Worm (Caenorhabditis elegans) whole organism, L4 larva: ENCODE results near the gene F32D1.11.

Experiments
- F26F4.8 ChIP-seq: fragments of 200-800 bp; sonication (Bioruptor generic); conservative IDR thresholded peaks from 2 replicates; pipeline ENCODE4 v1.3.6; 2022; ENCODE audit warnings: missing genetic modification characterization, missing compliant biosample characterization
- F49E8.2 ChIP-seq: sonication (generic microtip); optimal IDR thresholded peaks from 2 replicates; lab custom pipeline; 2016; ENCODE audit warnings: missing compliant biosample characterization, mild to moderate bottlenecking, missing genetic modification characterization, borderline replicate concordance
- Y48G9A.11 ChIP-seq: fragments of 200-800 bp; sonication (Bioruptor generic); IDR thresholded peaks from 2 replicates; pipeline ENCODE4 v1.3.6; 2022; ENCODE audit warnings: missing genetic modification reagents, missing genetic modification characterization, missing compliant biosample characterization
- Y75B8A.6 ChIP-seq: fragments of 200-800 bp; sonication (Bioruptor generic); IDR thresholded peaks from 2 replicates; pipeline ENCODE4 v1.3.6; 2022; ENCODE audit warnings: missing genetic modification reagents, missing genetic modification characterization, missing compliant biosample characterization
- ZK337.2 ChIP-seq: fragments of 200-800 bp; sonication (Bioruptor generic); IDR thresholded peaks from 2 replicates; pipeline ENCODE4 v1.3.6; 2022; ENCODE audit warnings: missing genetic modification reagents, missing genetic modification characterization, missing compliant biosample characterization
- ZK546.5 ChIP-seq, 2 experiments: sonication (generic microtip); optimal IDR thresholded peaks; 2 replicates each; lab custom pipeline; 2017; ENCODE audit warnings: missing biosample characterization in 2 of 2, missing genetic modification characterization in 2 of 2
- aha-1 ChIP-seq: fragments of 150-350 bp; peaks from one replicate; lab custom pipeline; 2014; ENCODE audit warnings: missing biosample characterization, missing genetic modification characterization
- ama-1 ChIP-seq: fragments of 150-350 bp; optimal IDR thresholded peaks from 2 replicates; lab custom pipeline; 2014; ENCODE audit warnings: inconsistent platforms, mixed read lengths
- attf-4 ChIP-seq: sonication (generic microtip); optimal IDR thresholded peaks from 3 replicates; lab custom pipeline; 2017; ENCODE audit warnings: missing biosample characterization, missing genetic modification characterization
- ceh-62 ChIP-seq: sonication (generic microtip); optimal IDR thresholded peaks from 2 replicates; lab custom pipeline; 2017; ENCODE audit warnings: missing biosample characterization, missing genetic modification characterization
- daf-12 ChIP-seq: fragments of 150-350 bp; optimal IDR thresholded peaks from 2 replicates; lab custom pipeline; 2014; ENCODE audit warnings: missing biosample characterization, missing genetic modification reagents, missing genetic modification characterization
- daf-19 ChIP-seq: fragments of 200-800 bp; sonication (Bioruptor generic); conservative IDR thresholded peaks from 2 replicates; pipeline ENCODE4 v1.3.6; 2022; ENCODE audit warnings: missing genetic modification characterization, missing compliant biosample characterization
- daf-8 ChIP-seq: fragments of 200-800 bp; sonication (Bioruptor generic); IDR thresholded peaks from 2 replicates; pipeline ENCODE4 v1.3.6; 2022; ENCODE audit warnings: missing genetic modification characterization, missing compliant biosample characterization
- dmd-6 ChIP-seq: fragments of 200-800 bp; sonication (Bioruptor generic); IDR thresholded peaks from 2 replicates; pipeline ENCODE4 v1.3.6; 2022; ENCODE audit warnings: missing genetic modification reagents, missing genetic modification characterization, missing compliant biosample characterization
- egl-43 ChIP-seq: fragments of 200-800 bp; sonication (Bioruptor generic); IDR thresholded peaks from 2 replicates; pipeline ENCODE4 v1.3.6; 2022; ENCODE audit warnings: missing genetic modification reagents, missing genetic modification characterization, missing compliant biosample characterization
- gei-8 ChIP-seq: fragments of 200-800 bp; sonication (Bioruptor generic); optimal IDR thresholded peaks from 2 replicates; lab custom pipeline; 2018; ENCODE audit warnings: mild to moderate bottlenecking, missing genetic modification characterization, missing compliant biosample characterization
- hif-1 ChIP-seq, 2 experiments: sonication (generic microtip); optimal IDR thresholded peaks; 2 replicates each; lab custom pipeline; 2016 to 2017; ENCODE audit warnings: missing compliant biosample characterization in 2 of 2, missing genetic modification characterization in 2 of 2, missing genetic modification reagents in 2 of 2, missing genotype in 2 of 2, mild to moderate bottlenecking in 1 of 2
- hlh-11 ChIP-seq: fragments of 200-800 bp; sonication (Bioruptor generic); optimal IDR thresholded peaks from 2 replicates; lab custom pipeline; 2018; ENCODE audit warnings: mild to moderate bottlenecking, missing genetic modification characterization, missing compliant biosample characterization
- hlh-30 ChIP-seq: sonication (generic microtip); optimal IDR thresholded peaks from 2 replicates; lab custom pipeline; 2017; ENCODE audit warnings: antibody characterized with exemption, mild to moderate bottlenecking, missing genetic modification characterization, missing compliant biosample characterization; ENCODE audit not compliant: insufficient read depth
- hmg-1.1 ChIP-seq: fragments of 200-800 bp; sonication (Bioruptor generic); IDR thresholded peaks from 2 replicates; pipeline ENCODE4 v1.3.6; 2022; ENCODE audit warnings: missing genetic modification reagents, missing genetic modification characterization, missing compliant biosample characterization
- jun-1 ChIP-seq: fragments of 150-350 bp; optimal IDR thresholded peaks from 2 replicates; lab custom pipeline; 2014; ENCODE audit warnings: missing biosample characterization, missing genetic modification reagents, missing genetic modification characterization
- lin-29 ChIP-seq: fragments of 200-800 bp; sonication (Bioruptor generic); IDR thresholded peaks from 2 replicates; pipeline ENCODE4 v1.3.6; 2022; ENCODE audit warnings: missing genetic modification reagents, missing genetic modification characterization, missing compliant biosample characterization
- lin-38 ChIP-seq: fragments of 200-800 bp; sonication (Bioruptor generic); IDR thresholded peaks from 2 replicates; pipeline ENCODE4 v1.3.6; 2022; ENCODE audit warnings: missing genetic modification reagents, missing genetic modification characterization, missing compliant biosample characterization
- lin-39 ChIP-seq: fragments of 150-350 bp; optimal IDR thresholded peaks from 2 replicates; lab custom pipeline; 2014; ENCODE audit warnings: missing biosample characterization, missing genetic modification reagents, missing genetic modification characterization
- lir-3 ChIP-seq: sonication (generic microtip); optimal IDR thresholded peaks from 2 replicates; lab custom pipeline; 2016; ENCODE audit warnings: mild to moderate bottlenecking, missing genetic modification characterization, missing compliant biosample characterization
- mep-1 ChIP-seq: fragments of 150-350 bp; sonication (generic microtip); optimal IDR thresholded peaks from 3 replicates; lab custom pipeline; 2014; ENCODE audit warnings: missing biosample characterization, missing genetic modification characterization
- mxl-3 ChIP-seq: fragments of 200-800 bp; sonication (Bioruptor generic); optimal IDR thresholded peaks from 2 replicates; lab custom pipeline; 2018; ENCODE audit warnings: mild to moderate bottlenecking, missing genetic modification characterization, missing compliant biosample characterization
- nhr-102 ChIP-seq: sonication (generic microtip); optimal IDR thresholded peaks from 2 replicates; lab custom pipeline; 2016; ENCODE audit warnings: mild to moderate bottlenecking, missing genetic modification characterization, moderate library complexity, missing compliant biosample characterization
- nhr-111 ChIP-seq: fragments of 200-800 bp; sonication (Bioruptor generic); optimal IDR thresholded peaks from 2 replicates; lab custom pipeline; 2018; ENCODE audit warnings: mild to moderate bottlenecking, missing genetic modification characterization, missing compliant biosample characterization
- nhr-41 ChIP-seq: fragments of 200-800 bp; sonication (Bioruptor generic); IDR thresholded peaks from 2 replicates; pipeline ENCODE4 v1.3.6; 2022; ENCODE audit warnings: missing genetic modification reagents, missing genetic modification characterization, missing compliant biosample characterization
- nhr-48 ChIP-seq: sonication (generic microtip); optimal IDR thresholded peaks from 2 replicates; lab custom pipeline; 2016; ENCODE audit warnings: mild to moderate bottlenecking, missing genetic modification characterization, missing compliant biosample characterization
- nhr-6 ChIP-seq: fragments of 150-350 bp; optimal IDR thresholded peaks from 2 replicates; lab custom pipeline; 2014; ENCODE audit warnings: missing biosample characterization, missing genetic modification characterization
- nhr-77 ChIP-seq: fragments of 150-350 bp; optimal IDR thresholded peaks from 2 replicates; lab custom pipeline; 2014; ENCODE audit warnings: missing biosample characterization, missing genetic modification characterization
- pha-4 ChIP-seq, 2 experiments: fragments of 150-350 bp in 1 of 2; fragments of 200-800 bp in 1 of 2; sonication (Bioruptor generic) in 1 of 2; IDR thresholded peaks in 1 of 2; optimal IDR thresholded peaks in 1 of 2; 2 replicates each; pipeline versions ENCODE4 v1.3.6 to Lab custom; 2014 to 2022; ENCODE audit warnings: missing genetic modification characterization in 2 of 2, missing genetic modification reagents in 2 of 2, missing biosample characterization in 1 of 2, missing compliant biosample characterization in 1 of 2
- pqm-1 ChIP-seq: sonication (generic microtip); optimal IDR thresholded peaks from 2 replicates; lab custom pipeline; 2017; ENCODE audit warnings: missing biosample characterization, missing genetic modification characterization
- rbr-2 ChIP-seq: sonication (generic microtip); optimal IDR thresholded peaks from 2 replicates; lab custom pipeline; 2016; ENCODE audit warnings: missing genotype, missing genetic modification characterization, missing compliant biosample characterization
- saeg-2 ChIP-seq: fragments of 200-800 bp; sonication (Bioruptor generic); IDR thresholded peaks from 2 replicates; pipeline ENCODE4 v1.3.6; 2022; ENCODE audit warnings: missing genetic modification reagents, missing genetic modification characterization, missing compliant biosample characterization
- skn-1 ChIP-seq: fragments of 150-350 bp; optimal IDR thresholded peaks from 2 replicates; lab custom pipeline; 2014; ENCODE audit warnings: missing biosample characterization, missing genetic modification characterization
- snpc-4 ChIP-seq: fragments of 150-350 bp; optimal IDR thresholded peaks from 2 replicates; lab custom pipeline; 2014; ENCODE audit warnings: missing biosample characterization, missing genetic modification characterization
- spr-3 ChIP-seq: fragments of 200-800 bp; sonication (Bioruptor generic); optimal IDR thresholded peaks from 2 replicates; lab custom pipeline; 2018; ENCODE audit warnings: mild to moderate bottlenecking, missing genetic modification characterization, missing compliant biosample characterization
- unc-130 ChIP-seq: sonication (generic microtip); optimal IDR thresholded peaks from 2 replicates; lab custom pipeline; 2016; ENCODE audit warnings: missing genetic modification reagents, missing genetic modification characterization, missing compliant biosample characterization
- unc-62 ChIP-seq, 3 experiments: fragments of 150-350 bp in 1 of 3; sonication (generic microtip); optimal IDR thresholded peaks in 2 of 3; peaks in 1 of 3; 1 replicate in 1 of 3; 2 replicates in 2 of 3; lab custom pipeline; 2014 to 2017; ENCODE audit warnings: missing biosample characterization in 3 of 3, missing genetic modification characterization in 3 of 3, missing genetic modification reagents in 3 of 3, missing genotype in 1 of 3
- vab-7 ChIP-seq: fragments of 200-800 bp; sonication (Bioruptor generic); IDR thresholded peaks from 2 replicates; pipeline ENCODE4 v1.3.6; 2022; ENCODE audit warnings: missing genetic modification reagents, missing genetic modification characterization, missing compliant biosample characterization
- zfp-3 ChIP-seq: fragments of 200-800 bp; sonication (Bioruptor generic); conservative IDR thresholded peaks from 2 replicates; pipeline ENCODE4 v1.3.6; 2022; ENCODE audit warnings: missing genetic modification reagents, missing genetic modification characterization, missing compliant biosample characterization
- zip-11 ChIP-seq: fragments of 200-800 bp; sonication (Bioruptor generic); IDR thresholded peaks from 2 replicates; pipeline ENCODE4 v1.3.6; 2022; ENCODE audit warnings: missing genetic modification characterization, missing compliant biosample characterization
- ztf-11 ChIP-seq: fragments of 150-350 bp; optimal IDR thresholded peaks from 2 replicates; lab custom pipeline; 2014; ENCODE audit warnings: missing biosample characterization, missing genetic modification characterization

The F32D1.11 gene

DNA sequence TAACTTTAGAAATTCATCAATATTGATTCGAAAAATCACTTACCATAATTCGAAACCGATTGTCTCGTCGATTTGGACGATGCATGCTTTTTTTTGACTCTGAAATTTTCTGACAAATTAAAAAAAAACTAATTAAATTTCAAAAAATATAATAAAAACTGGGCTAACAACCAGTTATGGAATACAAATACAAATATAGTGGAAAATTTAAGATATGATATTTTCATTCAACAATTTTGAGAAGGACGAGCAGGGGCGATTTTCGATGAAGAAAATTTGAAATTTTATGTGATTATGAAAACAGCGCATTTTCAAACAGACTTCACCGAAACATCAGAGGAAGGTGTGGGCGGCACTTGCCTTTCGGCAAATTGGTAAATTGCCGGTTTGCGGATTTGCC lies 16.0 kb upstream of the F32D1.11 start, which contains the start of gene F13A2.1:
F13A2.1 (minus strand) TSS at position 101 of the 400 bp plus-strand sequence.
- TF ChIP-seq spr-3 (GFP tag; lab: Kevin White, UChicago) (no peak), ama-1 (lab: Kevin White, UChicago) (no peak), ceh-62 (tag; lab: Kevin White, UChicago) (no peak), ZK337.2 (GFP tag; lab: Robert Waterston, UW) (no peak), zip-11 (no peak), nhr-6 (tag; lab: Kevin White, UChicago) (no peak), Y75B8A.6 (no peak), lin-29 (no peak)
- TF ChIP-seq, all 104 proteins: peak for 0

DNA sequence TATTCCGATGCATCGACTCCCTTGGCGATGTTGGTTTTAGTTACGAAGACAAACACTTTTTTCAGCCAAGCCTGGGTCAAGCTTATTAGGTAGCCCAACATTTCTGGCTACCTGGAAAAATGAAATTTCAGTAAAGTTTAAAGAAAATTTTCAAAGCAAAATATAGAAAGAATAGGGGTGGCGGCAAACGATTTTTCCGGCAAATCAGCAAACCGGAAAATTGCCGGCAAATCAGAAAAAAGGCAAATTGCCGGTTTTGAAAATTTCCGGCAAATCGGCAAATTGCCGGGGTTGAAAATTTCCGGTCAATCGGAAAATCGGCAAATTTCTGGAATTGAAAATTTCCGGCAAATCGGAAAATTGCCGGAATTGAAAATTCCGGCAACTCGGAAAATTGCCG lies 11.3 kb upstream of the F32D1.11 start, which contains the start of gene F32D1.8:
F32D1.8 (minus strand) TSS at position 101 of the 400 bp plus-strand sequence.
- TF ChIP-seq ZK546.5 (tag; optimal IDR thresholded peaks at IDR 0.05; lab: Kevin White, UChicago) (no peak), aha-1 (peak; percentile 69), mep-1 (no peak), gei-8 (no peak), lin-38 (GFP tag; lab: Robert Waterston, UW) (no peak)

DNA sequence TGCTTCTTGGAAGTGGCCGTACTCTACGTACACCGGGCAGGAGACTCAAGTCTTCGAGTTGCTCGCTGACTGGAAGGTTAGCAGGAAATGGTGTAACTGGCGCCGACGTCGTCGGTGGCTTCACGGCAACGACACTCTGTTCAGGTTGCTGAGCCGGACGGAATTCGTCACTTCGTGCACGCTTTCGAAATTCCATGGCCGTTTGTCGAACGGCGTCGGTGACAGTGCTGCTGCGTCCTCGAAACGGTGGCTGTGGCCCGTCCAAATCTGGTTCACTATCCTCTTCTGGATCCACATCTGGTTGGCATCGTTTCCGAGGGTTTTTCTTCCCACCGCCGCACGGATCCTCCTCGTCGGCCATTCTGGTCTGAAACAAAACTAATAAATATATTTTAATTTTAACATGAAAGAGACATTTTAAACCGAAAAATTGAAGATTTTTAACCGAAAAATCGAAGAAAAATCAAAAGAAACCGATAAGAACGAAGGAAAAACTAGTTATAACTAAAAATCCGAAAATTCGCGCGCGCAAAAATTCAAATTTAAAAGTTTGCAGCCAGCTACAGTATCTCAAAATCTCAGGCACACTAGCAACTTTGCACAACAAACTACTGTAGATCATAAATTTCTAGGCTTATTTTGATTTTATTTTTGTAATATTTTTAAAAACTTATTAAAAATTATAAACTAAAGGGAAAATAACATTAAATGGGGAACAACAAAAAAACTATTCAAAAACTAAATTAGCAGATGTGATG lies 9.6 kb upstream of the F32D1.11 start, which contains the start of gene F32D1.7:
F32D1.7 (minus strand) TSS at position 367 of the 758 bp plus-strand sequence.
- no peak for TF ChIP-seq rbr-2 (tag; lab: Kevin White, UChicago)
- peak; percentile 27; the same call in 1 of the 2 replicates for TF ChIP-seq Y48G9A.11 (GFP tag; lab: Robert Waterston, UW)
- no peak for TF ChIP-seq nhr-102
- no peak for TF ChIP-seq pha-4 (GFP tag; IDR thresholded peaks at IDR 0.05; lab: Robert Waterston, UW)
- TF ChIP-seq pha-4 (tag; optimal IDR thresholded peaks at IDR 0.05; lab: Kevin White, UChicago): no peak
- TF ChIP-seq daf-8: no peak
- no peak for TF ChIP-seq vab-7 (GFP tag; lab: Robert Waterston, UW)
- TF ChIP-seq pqm-1 (tag; lab: Kevin White, UChicago): no peak
- no peak for TF ChIP-seq mxl-3 (GFP tag; lab: Kevin White, UChicago)
- no peak for TF ChIP-seq hif-1 (tag; optimal IDR thresholded peaks at IDR 0.05; lab: Kevin White, UChicago)
- TF ChIP-seq nhr-41: no peak
- TF ChIP-seq saeg-2 (GFP tag; lab: Robert Waterston, UW): no peak
- no peak for TF ChIP-seq egl-43 (GFP tag; lab: Robert Waterston, UW)
- TF ChIP-seq hlh-30 (tag; lab: Kevin White, UChicago): no peak
- no peak for TF ChIP-seq nhr-77 (tag; lab: Kevin White, UChicago)
- peak; percentile 51 for TF ChIP-seq unc-130 (GFP tag; lab: Kevin White, UChicago)
- TF ChIP-seq Y75B8A.6: no peak
- TF ChIP-seq daf-19 (GFP tag; lab: Robert Waterston, UW): no peak
- TF ChIP-seq skn-1 (tag; lab: Kevin White, UChicago): no peak
- TF ChIP-seq F49E8.2 (tag; lab: Kevin White, UChicago): peak; percentile 13
- TF ChIP-seq hlh-11 (tag; lab: Kevin White, UChicago): no peak
- no peak for TF ChIP-seq jun-1
- TF ChIP-seq F26F4.8 (GFP tag; lab: Robert Waterston, UW): no peak
- no peak for TF ChIP-seq lin-39 (tag; lab: Kevin White, UChicago)
- peak; percentile 56 for TF ChIP-seq lin-38 (GFP tag; lab: Robert Waterston, UW)
- no peak for TF ChIP-seq daf-12 (tag; lab: Kevin White, UChicago)
- no peak for TF ChIP-seq dmd-6 (GFP tag; lab: Robert Waterston, UW)
- TF ChIP-seq attf-4 (tag; lab: Kevin White, UChicago): no peak
- TF ChIP-seq zip-11: no peak
- TF ChIP-seq nhr-48 (tag; lab: Kevin White, UChicago): no peak
- no peak for TF ChIP-seq hmg-1.1 (GFP tag; lab: Robert Waterston, UW)
- no peak for TF ChIP-seq zfp-3 (GFP tag; lab: Robert Waterston, UW)
- TF ChIP-seq nhr-111 (GFP tag; lab: Kevin White, UChicago): no peak
- TF ChIP-seq ztf-11 (tag; lab: Kevin White, UChicago): no peak
- no peak for TF ChIP-seq snpc-4
- TF ChIP-seq lir-3 (tag; lab: Kevin White, UChicago): no peak
- peak in 1 of 2 experiments; percentile 32 for TF ChIP-seq unc-62 (GFP tag; optimal IDR thresholded peaks at IDR 0.05 in 1 of 2; lab: Kevin White, UChicago)
- TF ChIP-seq unc-62 (tag; optimal IDR thresholded peaks at IDR 0.05; lab: Kevin White, UChicago): no peak
